Worm (Caenorhabditis elegans): ENCODE results near the gene ubxn-4.
A peak's percentile ranks its signal among the peaks of the same experiment; 100 is the strongest.

DNA sequence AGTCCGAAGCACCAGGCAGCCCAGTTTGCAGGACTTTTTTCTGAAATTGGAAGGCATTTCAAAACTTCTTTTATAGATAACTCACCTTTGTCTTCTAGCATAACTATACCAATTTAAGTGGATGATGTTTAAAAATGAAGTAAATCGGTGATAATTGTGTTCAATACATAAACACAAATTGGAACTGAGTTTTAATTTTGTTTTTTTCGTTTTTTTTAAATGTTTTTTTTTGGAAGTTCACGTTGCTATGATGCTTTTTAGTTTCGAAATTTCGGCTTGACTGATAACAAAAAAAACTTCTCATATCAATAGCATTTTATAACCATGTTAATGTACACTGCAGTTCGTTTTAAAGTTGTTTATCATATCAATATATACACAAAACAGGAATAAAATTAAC lies 15.8 kb downstream of the ubxn-4 start, which contains the start of gene ZK353.4:
- TF ChIP-seq W03F9.2 (tag; optimal IDR thresholded peaks at IDR 0.05): no peak
- TF ChIP-seq him-1 (tag; optimal IDR thresholded peaks at IDR 0.05): peak; percentile 40

Data from whole organism, L4/young adult.